Worm (Caenorhabditis elegans) whole organism, mixed stage, embryonic: ENCODE data around the gene bath-9.

Experiments
- elt-1 ChIP-seq: sonication (generic microtip); optimal IDR thresholded peaks from 2 replicates; lab custom pipeline; 2017; ENCODE audit warnings: missing genetic modification characterization, mild to moderate bottlenecking, missing compliant biosample characterization, antibody characterized with exemption, moderate library complexity, borderline replicate concordance; ENCODE audit not compliant: insufficient read depth
- unc-39 ChIP-seq: fragments of 150-350 bp; optimal IDR thresholded peaks from 2 replicates; lab custom pipeline; 2014; ENCODE audit warnings: missing biosample characterization, missing genetic modification characterization
- unc-62 ChIP-seq: fragments of 150-350 bp; optimal IDR thresholded peaks from 2 replicates; lab custom pipeline; 2014; ENCODE audit warnings: missing biosample characterization, missing genetic modification reagents, missing genetic modification characterization
- zip-8 ChIP-seq: fragments of 150-350 bp; optimal IDR thresholded peaks from 2 replicates; lab custom pipeline; 2014; ENCODE audit warnings: missing biosample characterization, missing genetic modification characterization

DNA sequence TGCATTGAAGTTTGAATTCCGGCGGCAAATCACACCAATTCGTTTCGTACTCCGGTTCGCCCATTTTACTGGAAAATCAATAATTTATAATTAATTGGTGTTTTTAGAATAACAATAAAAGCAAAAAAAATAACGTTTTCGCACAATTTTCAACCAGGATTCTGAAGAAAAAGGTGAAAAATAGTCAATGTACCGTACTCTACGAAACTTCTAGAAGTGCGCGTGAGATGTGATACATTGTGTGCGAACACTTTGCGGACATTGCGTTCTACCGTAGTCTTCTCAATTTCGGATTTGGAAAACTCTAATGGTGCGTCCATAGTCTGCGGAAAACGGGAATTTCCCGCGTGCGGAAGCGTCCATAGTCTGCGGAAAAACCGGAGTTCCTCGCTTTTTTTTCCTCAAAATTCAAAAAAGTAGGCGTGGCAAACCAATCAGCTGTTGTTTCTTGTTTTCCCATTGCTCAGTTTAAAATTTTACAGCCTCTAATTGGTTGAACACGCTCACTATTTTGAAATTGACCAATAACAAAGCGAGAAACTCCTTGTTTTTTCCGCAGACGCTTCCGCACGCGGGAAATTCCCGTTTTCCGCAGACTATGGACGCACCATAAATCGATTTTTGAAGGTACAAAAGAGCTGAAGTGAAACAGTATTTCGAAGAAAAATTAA is 28.8 kb upstream of the bath-9 start, which contains the start of the genes F14D2.14 and bath-29:
- TF ChIP-seq zip-8 = no peak
- no peak for TF ChIP-seq unc-62
- TF ChIP-seq unc-39 (tag; lab: Kevin White, UChicago) = no peak
- TF ChIP-seq elt-1 (tag; lab: Kevin White, UChicago) = no peak
